Fruit fly (Drosophila melanogaster) S2 (cell line): Measurements from ENCODE around the gene JIL-1.

Source experiments
- CG8478 ChIP-seq: fragments of >200 bp; optimal IDR thresholded peaks from 2 replicates; lab custom pipeline; 2018
- CTCF ChIP-seq, 2 experiments: fragments of >200 bp; optimal IDR thresholded peaks; 2 replicates each; lab custom pipeline; 2018

DNA sequence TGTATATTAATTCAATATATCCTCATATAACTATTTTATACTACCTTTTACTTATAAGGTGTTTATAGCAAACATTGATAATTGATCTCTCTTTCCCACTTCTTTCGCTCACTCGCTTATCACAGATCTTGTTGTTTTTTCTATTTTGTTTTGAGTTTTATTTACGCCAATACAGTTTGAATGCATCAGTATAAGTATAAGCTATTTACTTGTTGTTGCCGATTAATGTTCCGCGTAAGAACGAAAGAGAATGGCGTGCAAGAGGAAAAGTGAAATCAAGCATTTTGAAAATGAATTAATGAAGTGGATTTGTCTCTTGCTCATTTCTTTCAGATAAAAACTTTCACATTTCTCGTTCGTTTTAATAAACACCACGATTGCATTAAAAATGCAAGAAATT is 9.4 kb downstream of the JIL-1 start:
- TF ChIP-seq CTCF (optimal IDR thresholded peaks at IDR 0.05; lab: Kevin White, UChicago) (no peak), CG8478 (lab: Kevin White, UChicago) (no peak)
